Worm (Caenorhabditis elegans): ENCODE data around the gene ppm-1.A.

ce11 chrV:10581837-10582300 is 45.7 kb upstream of the ppm-1.A start, which contains the start of gene T21C9.6:
- TF ChIP-seq ama-1 (optimal IDR thresholded peaks at IDR 0.05), result no peak
- no peak for TF ChIP-seq zag-1 (tag; optimal IDR thresholded peaks at IDR 0.05)
- TF ChIP-seq ZK546.5 (tag; optimal IDR thresholded peaks at IDR 0.05), result no peak

Measured in whole organism, L4 larva.